Fruit fly (Drosophila melanogaster) whole organism, embryonic: Measurements from ENCODE around the gene CG31178.

ENCODE experiments used
- Ada2b ChIP-seq: fragments of 200-800 bp; sonication (Bioruptor generic); IDR thresholded peaks from 2 replicates; pipeline ENCODE4 v1.3.6; 2022; ENCODE audit warnings: missing biosample characterization, missing genetic modification characterization
- Adf1 ChIP-seq: fragments of 200-800 bp; sonication (Bioruptor generic); IDR thresholded peaks from 2 replicates; pipeline ENCODE4 v1.3.6; 2022; ENCODE audit warnings: missing biosample characterization, missing genetic modification characterization
- Blimp-1 ChIP-seq: fragments of 200-800 bp; sonication (Bioruptor generic); optimal IDR thresholded peaks from 3 replicates; lab custom pipeline; 2018; ENCODE audit warnings: missing biosample characterization, missing genetic modification characterization, mild to moderate bottlenecking, moderate library complexity, missing genetic modification reagents
- Bteb2 ChIP-seq: fragments of 200-800 bp; sonication (Bioruptor generic); optimal IDR thresholded peaks from 2 replicates; lab custom pipeline; 2016; ENCODE audit warnings: missing biosample characterization, missing genetic modification characterization
- CG10267 ChIP-seq: fragments of 200-800 bp; sonication (Bioruptor generic); optimal IDR thresholded peaks from 2 replicates; lab custom pipeline; 2018; ENCODE audit warnings: missing biosample characterization, mild to moderate bottlenecking, missing genetic modification characterization, moderate library complexity
- CG10462 ChIP-seq: fragments of 200-800 bp; sonication (Bioruptor generic); optimal IDR thresholded peaks from 2 replicates; lab custom pipeline; 2016; ENCODE audit warnings: missing biosample characterization, missing genetic modification characterization
- CG10959 ChIP-seq: fragments of 200-800 bp; sonication (Bioruptor generic); IDR thresholded peaks from 2 replicates; pipeline ENCODE4 v1.3.6; 2022; ENCODE audit warnings: missing biosample characterization, missing genetic modification characterization
- CG12744 ChIP-seq: fragments of 200-800 bp; sonication (Bioruptor generic); optimal IDR thresholded peaks from 2 replicates; lab custom pipeline; 2016; ENCODE audit warnings: missing biosample characterization, missing genetic modification characterization
- CG1529 ChIP-seq: fragments of 200-800 bp; sonication (Bioruptor generic); optimal IDR thresholded peaks from 3 replicates; lab custom pipeline; 2018; ENCODE audit warnings: missing biosample characterization, missing genetic modification characterization
- CG18599 ChIP-seq: fragments of 200-800 bp; sonication (Bioruptor generic); optimal IDR thresholded peaks from 3 replicates; lab custom pipeline; 2017; ENCODE audit warnings: missing biosample characterization, missing genetic modification characterization, mild to moderate bottlenecking, moderate library complexity, missing genetic modification reagents
- CG2202 ChIP-seq: fragments of 200-800 bp; sonication (Bioruptor generic); optimal IDR thresholded peaks from 2 replicates; lab custom pipeline; 2018; ENCODE audit warnings: missing biosample characterization, mild to moderate bottlenecking, missing genetic modification characterization
- CG32532 ChIP-seq: fragments of 200-800 bp; sonication (Bioruptor generic); IDR thresholded peaks from 2 replicates; pipeline ENCODE4 v1.3.6; 2022; ENCODE audit warnings: missing biosample characterization, missing genetic modification characterization
- CG6765 ChIP-seq: fragments of 200-800 bp; sonication (Bioruptor generic); optimal IDR thresholded peaks from 3 replicates; lab custom pipeline; 2017; ENCODE audit warnings: missing biosample characterization, mild to moderate bottlenecking, missing genetic modification characterization
- CG6813 ChIP-seq: fragments of 200-800 bp; sonication (Bioruptor generic); optimal IDR thresholded peaks from 2 replicates; lab custom pipeline; 2017; ENCODE audit warnings: missing biosample characterization, missing genetic modification characterization, mild to moderate bottlenecking, moderate library complexity, missing genetic modification reagents
- CG7271 ChIP-seq: fragments of 200-800 bp; sonication (Bioruptor generic); optimal IDR thresholded peaks from 2 replicates; lab custom pipeline; 2018; ENCODE audit warnings: missing biosample characterization, mild to moderate bottlenecking, missing genetic modification characterization, moderate library complexity
- CG7839 ChIP-seq: fragments of 200-800 bp; sonication (Bioruptor generic); optimal IDR thresholded peaks from 3 replicates; lab custom pipeline; 2018; ENCODE audit warnings: missing biosample characterization, mild to moderate bottlenecking, missing genetic modification characterization, moderate library complexity
- CG9797 ChIP-seq: fragments of 200-800 bp; sonication (Bioruptor generic); optimal IDR thresholded peaks from 3 replicates; lab custom pipeline; 2018; ENCODE audit warnings: missing biosample characterization, mild to moderate bottlenecking, missing genetic modification characterization
- D19A ChIP-seq: fragments of 200-800 bp; optimal IDR thresholded peaks from 3 replicates; lab custom pipeline; 2019; ENCODE audit warnings: missing biosample characterization, mild to moderate bottlenecking, missing genetic modification characterization, moderate library complexity
- D19B ChIP-seq: fragments of 200-800 bp; sonication (Bioruptor generic); optimal IDR thresholded peaks from 2 replicates; lab custom pipeline; 2017; ENCODE audit warnings: missing biosample characterization, mild to moderate bottlenecking, missing genetic modification characterization
- Dll ChIP-seq: fragments of 200-800 bp; sonication (Bioruptor generic); IDR thresholded peaks from 4 replicates; pipeline ENCODE4 v1.3.6; 2022; ENCODE audit warnings: missing biosample characterization, missing genetic modification characterization; ENCODE audit not compliant: partially characterized antibody
- Drgx ChIP-seq: fragments of 200-800 bp; sonication (Bioruptor generic); IDR thresholded peaks from 2 replicates; pipeline ENCODE4 v1.3.6; 2022; ENCODE audit warnings: missing biosample characterization, missing genetic modification characterization
- Gsc ChIP-seq: fragments of 200-800 bp; sonication (Bioruptor generic); IDR thresholded peaks from 2 replicates; pipeline ENCODE4 v1.3.6; 2022; ENCODE audit warnings: missing biosample characterization, missing genetic modification characterization
- HHEX ChIP-seq: fragments of 200-800 bp; sonication (Bioruptor generic); optimal IDR thresholded peaks from 3 replicates; lab custom pipeline; 2017; ENCODE audit warnings: missing biosample characterization, mild to moderate bottlenecking, missing genetic modification characterization, missing genetic modification reagents
- Lpt ChIP-seq: fragments of >200 bp; optimal IDR thresholded peaks from 2 replicates; lab custom pipeline; 2018; ENCODE audit warnings: missing biosample characterization, missing genetic modification characterization
- Myb ChIP-seq: fragments of 200-800 bp; sonication (Bioruptor generic); optimal IDR thresholded peaks from 2 replicates; lab custom pipeline; 2016; ENCODE audit warnings: missing biosample characterization, missing genetic modification characterization
- NC2β ChIP-seq: fragments of 200-800 bp; sonication (Bioruptor generic); optimal IDR thresholded peaks from 2 replicates; lab custom pipeline; 2016; ENCODE audit warnings: missing biosample characterization, missing genetic modification characterization
- PHDP ChIP-seq: fragments of 200-800 bp; sonication (Bioruptor generic); optimal IDR thresholded peaks from 3 replicates; lab custom pipeline; 2018; ENCODE audit warnings: missing biosample characterization, mild to moderate bottlenecking, missing genetic modification characterization, moderate library complexity
- Sry-δ ChIP-seq: fragments of 200-800 bp; sonication (Bioruptor generic); optimal IDR thresholded peaks from 2 replicates; lab custom pipeline; 2016; ENCODE audit warnings: missing biosample characterization, missing genetic modification characterization
- Ssrp ChIP-seq: fragments of 200-800 bp; sonication (Bioruptor generic); optimal IDR thresholded peaks from 2 replicates; lab custom pipeline; 2018; ENCODE audit warnings: missing biosample characterization, mild to moderate bottlenecking, missing genetic modification characterization, moderate library complexity
- Taf1 ChIP-seq: fragments of 200-800 bp; sonication (Bioruptor generic); IDR thresholded peaks from 2 replicates; pipeline ENCODE4 v1.3.6; 2022; ENCODE audit warnings: missing biosample characterization, missing genetic modification characterization
- al ChIP-seq: fragments of 200-800 bp; sonication (Bioruptor generic); IDR thresholded peaks from 2 replicates; pipeline ENCODE4 v1.3.6; 2022; ENCODE audit warnings: missing biosample characterization, missing genetic modification characterization
- amos ChIP-seq: fragments of 200-800 bp; sonication (Bioruptor generic); IDR thresholded peaks from 2 replicates; pipeline ENCODE4 v1.3.6; 2022; ENCODE audit warnings: missing biosample characterization, missing genetic modification characterization; ENCODE audit not compliant: partially characterized antibody
- ap ChIP-seq: fragments of 200-800 bp; sonication (Bioruptor generic); IDR thresholded peaks from 2 replicates; pipeline ENCODE4 v1.3.6; 2022; ENCODE audit warnings: missing biosample characterization, missing genetic modification characterization
- ash1 ChIP-seq: fragments of 200-800 bp; sonication (Bioruptor generic); optimal IDR thresholded peaks from 2 replicates; lab custom pipeline; 2018; ENCODE audit warnings: missing biosample characterization, mild to moderate bottlenecking, missing genetic modification characterization
- ato ChIP-seq: fragments of 200-800 bp; sonication (Bioruptor generic); IDR thresholded peaks from 2 replicates; pipeline ENCODE4 v1.3.6; 2022; ENCODE audit warnings: missing biosample characterization, missing genetic modification characterization; ENCODE audit not compliant: partially characterized antibody
- az2 ChIP-seq: fragments of 200-800 bp; sonication (Bioruptor generic); optimal IDR thresholded peaks from 3 replicates; lab custom pipeline; 2016; ENCODE audit warnings: missing biosample characterization, missing genetic modification characterization
- bcd ChIP-seq: fragments of 200-800 bp; sonication (Bioruptor generic); optimal IDR thresholded peaks from 2 replicates; lab custom pipeline; 2017; ENCODE audit warnings: missing biosample characterization, mild to moderate bottlenecking, missing genetic modification characterization
- bigmax ChIP-seq: fragments of 200-800 bp; sonication (Bioruptor generic); optimal IDR thresholded peaks from 2 replicates; lab custom pipeline; 2018; ENCODE audit warnings: missing biosample characterization, mild to moderate bottlenecking, missing genetic modification characterization
- bsh ChIP-seq, 2 experiments: fragments of 200-800 bp; sonication (Bioruptor generic); optimal IDR thresholded peaks; 2 replicates each; lab custom pipeline; 2017 to 2018; ENCODE audit warnings: mild to moderate bottlenecking in 2 of 2, missing biosample characterization in 2 of 2, missing genetic modification characterization in 2 of 2, moderate library complexity in 1 of 2
- chn ChIP-seq: fragments of 200-800 bp; sonication (Bioruptor generic); optimal IDR thresholded peaks from 2 replicates; lab custom pipeline; 2016; ENCODE audit warnings: missing biosample characterization, missing genetic modification characterization
- dysf ChIP-seq: fragments of 200-800 bp; sonication (Bioruptor generic); IDR thresholded peaks from 3 replicates; pipeline ENCODE4 v1.3.6; 2022; ENCODE audit warnings: missing biosample characterization, missing genetic modification characterization
- ewg ChIP-seq: fragments of 200-800 bp; sonication (Bioruptor generic); optimal IDR thresholded peaks from 3 replicates; lab custom pipeline; 2017; ENCODE audit warnings: mild to moderate bottlenecking, missing biosample characterization, missing genetic modification reagents, missing genetic modification characterization
- grau ChIP-seq: fragments of 200-800 bp; optimal IDR thresholded peaks from 3 replicates; lab custom pipeline; 2019; ENCODE audit warnings: missing biosample characterization, mild to moderate bottlenecking, missing genetic modification characterization, moderate library complexity
- prd ChIP-seq, 3 experiments: fragments of >200 bp in 2 of 3; fragments of 200-800 bp in 1 of 3; sonication (Bioruptor generic) in 1 of 3; optimal IDR thresholded peaks in 2 of 3; IDR thresholded peaks in 1 of 3; 2 replicates in 2 of 3; 3 replicates in 1 of 3; pipeline versions ENCODE4 v1.3.6 to Lab custom; 2017 to 2022; ENCODE audit warnings: missing biosample characterization in 1 of 3, missing genetic modification characterization in 1 of 3
- schlank ChIP-seq: fragments of 200-800 bp; sonication (Bioruptor generic); optimal IDR thresholded peaks from 2 replicates; lab custom pipeline; 2018; ENCODE audit warnings: missing biosample characterization, mild to moderate bottlenecking, missing genetic modification characterization
- sima ChIP-seq: fragments of 200-800 bp; sonication (Bioruptor generic); optimal IDR thresholded peaks from 2 replicates; lab custom pipeline; 2016; ENCODE audit warnings: missing biosample characterization, missing genetic modification characterization
- sob ChIP-seq: fragments of 200-800 bp; sonication (Bioruptor generic); IDR thresholded peaks from 2 replicates; pipeline ENCODE4 v1.3.6; 2022; ENCODE audit warnings: missing biosample characterization, missing genetic modification characterization
- ssp ChIP-seq: fragments of 200-800 bp; sonication (Bioruptor generic); IDR thresholded peaks from 2 replicates; pipeline ENCODE4 v1.3.6; 2022; ENCODE audit warnings: missing biosample characterization, missing genetic modification characterization
- stc ChIP-seq: fragments of 200-800 bp; sonication (Bioruptor generic); IDR thresholded peaks from 2 replicates; pipeline ENCODE4 v1.3.6; 2022; ENCODE audit warnings: missing biosample characterization, missing genetic modification characterization
- unpg ChIP-seq: fragments of 200-800 bp; sonication (Bioruptor generic); optimal IDR thresholded peaks from 3 replicates; lab custom pipeline; 2018; ENCODE audit warnings: missing biosample characterization, mild to moderate bottlenecking, missing genetic modification characterization, moderate library complexity
- vfl ChIP-seq: fragments of 200-800 bp; sonication (Bioruptor generic); optimal IDR thresholded peaks from 2 replicates; lab custom pipeline; 2016; ENCODE audit warnings: missing biosample characterization, missing genetic modification characterization

Gene CG31178

dm6 chr3R:21838505-21838956 lies 35.0 kb upstream of the CG31178 start (continued):
- TF ChIP-seq Gsc (GFP tag; lab: Robert Waterston, UW), result no peak
- TF ChIP-seq vfl (GFP tag; lab: Kevin White, UChicago), result no peak
- TF ChIP-seq Ada2b (GFP tag; lab: Robert Waterston, UW), result no peak; the same call in 1 of the 2 replicates
- TF ChIP-seq prd (optimal IDR thresholded peaks at IDR 0.05; lab: Kevin White, UChicago), result no peak
- TF ChIP-seq prd (GFP tag; IDR thresholded peaks at IDR 0.05; lab: Robert Waterston, UW), result no peak; the same call in 2 of the 3 replicates
- TF ChIP-seq D19B (GFP tag; lab: Kevin White, UChicago), result no peak
- TF ChIP-seq ash1 (GFP tag; lab: Kevin White, UChicago), result no peak
- no peak for TF ChIP-seq CG2202
- TF ChIP-seq stc, result no peak
- TF ChIP-seq CG10462, result no peak
- TF ChIP-seq bcd, result no peak
- TF ChIP-seq sima (GFP tag; lab: Kevin White, UChicago), result no peak
- TF ChIP-seq CG10959 (GFP tag; lab: Robert Waterston, UW), result no peak
- no peak for TF ChIP-seq CG6765
- no peak for TF ChIP-seq NC2β (GFP tag; lab: Kevin White, UChicago)
- TF ChIP-seq CG32532 (GFP tag; lab: Robert Waterston, UW), result no peak
- peak; percentile 11 for TF ChIP-seq PHDP
- peak; percentile 23 for TF ChIP-seq ewg (GFP tag; lab: Kevin White, UChicago)
- no peak for TF ChIP-seq ap (GFP tag; lab: Robert Waterston, UW)
- TF ChIP-seq Myb, result peak; percentile 8
- no peak for TF ChIP-seq CG18599 (GFP tag; lab: Kevin White, UChicago)
- TF ChIP-seq az2, result no peak
- TF ChIP-seq chn (GFP tag; lab: Kevin White, UChicago), result no peak
- no peak for TF ChIP-seq bigmax (GFP tag; lab: Kevin White, UChicago)
- TF ChIP-seq Lpt, result no peak
- TF ChIP-seq Drgx (GFP tag; lab: Robert Waterston, UW), result peak; percentile 76
- no peak for TF ChIP-seq ato (GFP tag; lab: Robert Waterston, UW)
- no peak for TF ChIP-seq sob
- TF ChIP-seq CG10267 (tag; lab: Kevin White, UChicago), result no peak
- TF ChIP-seq Adf1, result no peak
- no peak for TF ChIP-seq Bteb2 (GFP tag; lab: Kevin White, UChicago)
- no peak for TF ChIP-seq CG12744 (GFP tag; lab: Kevin White, UChicago)
- TF ChIP-seq Ssrp (tag; lab: Kevin White, UChicago), result peak; percentile 29
- no peak for TF ChIP-seq CG6813 (GFP tag; lab: Kevin White, UChicago)
- TF ChIP-seq dysf (GFP tag; lab: Robert Waterston, UW), result peak; percentile 40; the same call in 1 of the 3 replicates
- no peak for TF ChIP-seq CG9797 (GFP tag; lab: Kevin White, UChicago)
- no peak for TF ChIP-seq CG1529
- TF ChIP-seq Taf1 (GFP tag; lab: Robert Waterston, UW), result no peak
- TF ChIP-seq CG7271 (tag; lab: Kevin White, UChicago), result no peak
- no peak for TF ChIP-seq al
- peak; percentile 7 for TF ChIP-seq unpg
- TF ChIP-seq Dll, result no peak
- no peak for TF ChIP-seq D19A (tag; lab: Kevin White, UChicago)
- TF ChIP-seq grau (tag; lab: Kevin White, UChicago), result peak; percentile 31
- TF ChIP-seq HHEX (GFP tag; lab: Kevin White, UChicago), result no peak
- TF ChIP-seq CG7839 (tag; lab: Kevin White, UChicago), result peak; percentile 45
- peak; percentile 7 for TF ChIP-seq Blimp-1
- peak; percentile 13 to 88 for TF ChIP-seq bsh (GFP tag; optimal IDR thresholded peaks at IDR 0.05; lab: Kevin White, UChicago)
- no peak for TF ChIP-seq schlank (tag; lab: Kevin White, UChicago)
- no peak for TF ChIP-seq ssp (GFP tag; lab: Robert Waterston, UW)
- no peak for TF ChIP-seq amos (GFP tag; lab: Robert Waterston, UW)
- no peak for TF ChIP-seq Sry-δ (GFP tag; lab: Kevin White, UChicago)
